Fruit fly (Drosophila melanogaster) whole organism, embryonic: ENCODE measurements around the gene CG15764.

Experiments
- CG10321 ChIP-seq: fragments of 200-800 bp; sonication (Bioruptor generic); IDR thresholded peaks from 2 replicates; pipeline ENCODE4 v1.3.6; 2022; ENCODE audit warnings: missing biosample characterization, missing genetic modification characterization
- CG11247 ChIP-seq: fragments of 200-800 bp; sonication (Bioruptor generic); IDR thresholded peaks from 2 replicates; pipeline ENCODE4 v1.3.6; 2022; ENCODE audit warnings: missing biosample characterization, missing genetic modification characterization
- CG12942 ChIP-seq: fragments of 200-800 bp; sonication (Bioruptor generic); optimal IDR thresholded peaks from 3 replicates; lab custom pipeline; 2016; ENCODE audit warnings: missing biosample characterization, missing genetic modification characterization
- CG13296 ChIP-seq: fragments of 200-800 bp; sonication (Bioruptor generic); optimal IDR thresholded peaks from 3 replicates; lab custom pipeline; 2018; ENCODE audit warnings: missing biosample characterization, mild to moderate bottlenecking, missing genetic modification characterization
- CG14860 ChIP-seq: fragments of 200-800 bp; sonication (Bioruptor generic); IDR thresholded peaks from 3 replicates; pipeline ENCODE4 v1.3.6; 2022; ENCODE audit warnings: missing biosample characterization, missing genetic modification characterization; ENCODE audit not compliant: partially characterized antibody
- CG15073 ChIP-seq: fragments of 200-800 bp; sonication (Bioruptor generic); optimal IDR thresholded peaks from 2 replicates; lab custom pipeline; 2016; ENCODE audit warnings: missing biosample characterization, missing genetic modification characterization
- CG17328 ChIP-seq: fragments of 200-800 bp; sonication (Bioruptor generic); IDR thresholded peaks from 2 replicates; pipeline ENCODE4 v1.3.6; 2022; ENCODE audit warnings: missing biosample characterization, missing genetic modification characterization
- CG17912 ChIP-seq: fragments of 200-800 bp; sonication (Bioruptor generic); optimal IDR thresholded peaks from 2 replicates; lab custom pipeline; 2018; ENCODE audit warnings: missing biosample characterization, mild to moderate bottlenecking, missing genetic modification characterization
- CG18262 ChIP-seq: fragments of 200-800 bp; optimal IDR thresholded peaks from 3 replicates; lab custom pipeline; 2019; ENCODE audit warnings: missing biosample characterization, mild to moderate bottlenecking, missing genetic modification characterization, moderate library complexity
- CG18599 ChIP-seq: fragments of 200-800 bp; sonication (Bioruptor generic); optimal IDR thresholded peaks from 3 replicates; lab custom pipeline; 2017; ENCODE audit warnings: missing biosample characterization, missing genetic modification characterization, mild to moderate bottlenecking, moderate library complexity, missing genetic modification reagents
- CG2116 ChIP-seq: fragments of 200-800 bp; sonication (Bioruptor generic); optimal IDR thresholded peaks from 3 replicates; lab custom pipeline; 2018; ENCODE audit warnings: missing biosample characterization, mild to moderate bottlenecking, missing genetic modification characterization
- CG2199 ChIP-seq: fragments of 200-800 bp; sonication (Bioruptor generic); IDR thresholded peaks from 3 replicates; pipeline ENCODE4 v1.3.6; 2022; ENCODE audit warnings: missing biosample characterization, missing genetic modification characterization
- CG32772 ChIP-seq: fragments of 200-800 bp; sonication (Bioruptor generic); IDR thresholded peaks from 2 replicates; pipeline ENCODE4 v1.3.6; 2022; ENCODE audit warnings: missing biosample characterization, missing genetic modification characterization
- CG33213 ChIP-seq: fragments of 200-800 bp; sonication (Bioruptor generic); optimal IDR thresholded peaks from 3 replicates; lab custom pipeline; 2016; ENCODE audit warnings: missing biosample characterization, missing genetic modification characterization
- CG33557 ChIP-seq: fragments of 200-800 bp; sonication (Bioruptor generic); optimal IDR thresholded peaks from 2 replicates; lab custom pipeline; 2019; ENCODE audit warnings: missing biosample characterization, mild to moderate bottlenecking, missing genetic modification characterization, moderate library complexity
- CG4617 ChIP-seq: fragments of 200-800 bp; sonication (Bioruptor generic); optimal IDR thresholded peaks from 3 replicates; lab custom pipeline; 2016; ENCODE audit warnings: missing biosample characterization, missing genetic modification characterization, borderline replicate concordance
- CG4820 ChIP-seq: fragments of 200-800 bp; sonication (Bioruptor generic); optimal IDR thresholded peaks from 3 replicates; lab custom pipeline; 2016; ENCODE audit warnings: missing biosample characterization, missing genetic modification characterization
- CG7556 ChIP-seq: fragments of 200-800 bp; sonication (Bioruptor generic); optimal IDR thresholded peaks from 2 replicates; lab custom pipeline; 2017; ENCODE audit warnings: missing biosample characterization, mild to moderate bottlenecking, missing genetic modification characterization
- CG7786 ChIP-seq: fragments of 200-800 bp; sonication (Bioruptor generic); optimal IDR thresholded peaks from 2 replicates; lab custom pipeline; 2016; ENCODE audit warnings: missing biosample characterization, missing genetic modification characterization
- CG9215 ChIP-seq: fragments of 200-800 bp; sonication (Bioruptor generic); IDR thresholded peaks from 2 replicates; pipeline ENCODE4 v1.3.6; 2022; ENCODE audit warnings: missing biosample characterization, missing genetic modification characterization
- Camta ChIP-seq: fragments of 200-800 bp; sonication (Bioruptor generic); optimal IDR thresholded peaks from 2 replicates; lab custom pipeline; 2016; ENCODE audit warnings: missing biosample characterization, missing genetic modification characterization
- Dip3 ChIP-seq: fragments of 200-800 bp; sonication (Bioruptor generic); optimal IDR thresholded peaks from 3 replicates; lab custom pipeline; 2016; ENCODE audit warnings: missing biosample characterization, missing genetic modification characterization
- Dll ChIP-seq: fragments of 200-800 bp; sonication (Bioruptor generic); IDR thresholded peaks from 4 replicates; pipeline ENCODE4 v1.3.6; 2022; ENCODE audit warnings: missing biosample characterization, missing genetic modification characterization; ENCODE audit not compliant: partially characterized antibody
- Eip74EF ChIP-seq, 2 experiments: fragments of 200-800 bp in 1 of 2; fragments of >200 bp in 1 of 2; sonication (Bioruptor generic) in 1 of 2; optimal IDR thresholded peaks; 2 replicates each; lab custom pipeline; 2017 to 2019; ENCODE audit warnings: missing biosample characterization in 2 of 2, missing genetic modification characterization in 2 of 2, mild to moderate bottlenecking in 1 of 2, moderate library complexity in 1 of 2
- Elba2 ChIP-seq: fragments of 200-800 bp; sonication (Bioruptor generic); optimal IDR thresholded peaks from 3 replicates; lab custom pipeline; 2016; ENCODE audit warnings: missing biosample characterization, missing genetic modification characterization
- Hmr ChIP-seq: fragments of 200-800 bp; sonication (Bioruptor generic); optimal IDR thresholded peaks from 3 replicates; lab custom pipeline; 2017; ENCODE audit warnings: mild to moderate bottlenecking, missing biosample characterization, missing genetic modification reagents, missing genetic modification characterization
- Hr3 ChIP-seq: fragments of 200-800 bp; sonication (Bioruptor generic); optimal IDR thresholded peaks from 3 replicates; lab custom pipeline; 2016; ENCODE audit warnings: missing biosample characterization, missing genetic modification characterization
- Hr39 ChIP-seq: fragments of >200 bp; optimal IDR thresholded peaks from 2 replicates; lab custom pipeline; 2017
- Hsf ChIP-seq: fragments of 200-800 bp; sonication (Bioruptor generic); optimal IDR thresholded peaks from 3 replicates; lab custom pipeline; 2016; ENCODE audit warnings: missing biosample characterization, missing genetic modification characterization
- Max ChIP-seq: fragments of 200-800 bp; sonication (Bioruptor generic); optimal IDR thresholded peaks from 2 replicates; lab custom pipeline; 2016; ENCODE audit warnings: missing biosample characterization, mild to moderate bottlenecking, missing genetic modification characterization
- Ptx1 ChIP-seq: fragments of 200-800 bp; sonication (Bioruptor generic); IDR thresholded peaks from 2 replicates; pipeline ENCODE4 v1.3.6; 2022; ENCODE audit warnings: missing biosample characterization, missing genetic modification characterization
- Scr ChIP-seq: fragments of 200-800 bp; sonication (Bioruptor generic); IDR thresholded peaks from 2 replicates; pipeline ENCODE4 v1.3.6; 2022; ENCODE audit warnings: missing biosample characterization, missing genetic modification characterization; ENCODE audit not compliant: partially characterized antibody
- Sry-β ChIP-seq: fragments of 200-800 bp; sonication (Bioruptor generic); optimal IDR thresholded peaks from 2 replicates; lab custom pipeline; 2018; ENCODE audit warnings: missing biosample characterization, mild to moderate bottlenecking, missing genetic modification characterization, moderate library complexity
- abd-A ChIP-seq: fragments of 200-800 bp; sonication (Bioruptor generic); optimal IDR thresholded peaks from 3 replicates; lab custom pipeline; 2019; ENCODE audit warnings: missing biosample characterization, mild to moderate bottlenecking, missing genetic modification characterization, moderate library complexity
- ac ChIP-seq: fragments of 200-800 bp; sonication (Bioruptor generic); optimal IDR thresholded peaks from 3 replicates; lab custom pipeline; 2017; ENCODE audit warnings: missing biosample characterization, mild to moderate bottlenecking, missing genetic modification characterization
- ato ChIP-seq: fragments of 200-800 bp; sonication (Bioruptor generic); IDR thresholded peaks from 2 replicates; pipeline ENCODE4 v1.3.6; 2022; ENCODE audit warnings: missing biosample characterization, missing genetic modification characterization; ENCODE audit not compliant: partially characterized antibody
- bcd ChIP-seq: fragments of 200-800 bp; sonication (Bioruptor generic); optimal IDR thresholded peaks from 2 replicates; lab custom pipeline; 2017; ENCODE audit warnings: missing biosample characterization, mild to moderate bottlenecking, missing genetic modification characterization
- chm ChIP-seq: fragments of 200-800 bp; sonication (Bioruptor generic); IDR thresholded peaks from 2 replicates; pipeline ENCODE4 v1.3.6; 2022; ENCODE audit warnings: missing biosample characterization, missing genetic modification characterization
- dpn ChIP-seq, 2 experiments: fragments of 200-800 bp; sonication (Bioruptor generic); optimal IDR thresholded peaks; 3 replicates each; lab custom pipeline; 2016; ENCODE audit warnings: missing biosample characterization in 2 of 2, missing genetic modification characterization in 2 of 2
- fd96Cb ChIP-seq: fragments of 200-800 bp; sonication (Bioruptor generic); optimal IDR thresholded peaks from 2 replicates; lab custom pipeline; 2018; ENCODE audit warnings: missing biosample characterization, mild to moderate bottlenecking, missing genetic modification characterization, moderate library complexity
- gsb ChIP-seq: fragments of 200-800 bp; sonication (Bioruptor generic); IDR thresholded peaks from 2 replicates; pipeline ENCODE4 v1.3.6; 2022; ENCODE audit warnings: missing biosample characterization, missing genetic modification characterization
- her ChIP-seq: fragments of 200-800 bp; sonication (Bioruptor generic); optimal IDR thresholded peaks from 2 replicates; lab custom pipeline; 2016; ENCODE audit warnings: missing biosample characterization, missing genetic modification characterization
- jumu ChIP-seq: fragments of 200-800 bp; sonication (Bioruptor generic); optimal IDR thresholded peaks from 3 replicates; lab custom pipeline; 2016; ENCODE audit warnings: missing biosample characterization, missing genetic modification characterization
- kay ChIP-seq: fragments of 200-800 bp; sonication (Bioruptor generic); optimal IDR thresholded peaks from 2 replicates; lab custom pipeline; 2016; ENCODE audit warnings: missing biosample characterization, missing genetic modification characterization
- pho ChIP-seq: fragments of 200-800 bp; sonication (Bioruptor generic); optimal IDR thresholded peaks from 2 replicates; lab custom pipeline; 2016; ENCODE audit warnings: missing biosample characterization, missing genetic modification characterization
- pnt ChIP-seq: fragments of 200-800 bp; sonication (Bioruptor generic); optimal IDR thresholded peaks from 3 replicates; lab custom pipeline; 2016; ENCODE audit warnings: missing biosample characterization, missing genetic modification characterization
- prd ChIP-seq, 3 experiments: fragments of >200 bp in 2 of 3; fragments of 200-800 bp in 1 of 3; sonication (Bioruptor generic) in 1 of 3; optimal IDR thresholded peaks in 2 of 3; IDR thresholded peaks in 1 of 3; 2 replicates in 2 of 3; 3 replicates in 1 of 3; pipeline versions ENCODE4 v1.3.6 to Lab custom; 2017 to 2022; ENCODE audit warnings: missing biosample characterization in 1 of 3, missing genetic modification characterization in 1 of 3
- sim ChIP-seq: fragments of 200-800 bp; sonication (Bioruptor generic); IDR thresholded peaks from 2 replicates; pipeline ENCODE4 v1.3.6; 2022; ENCODE audit warnings: missing biosample characterization, missing genetic modification characterization
- sima ChIP-seq: fragments of 200-800 bp; sonication (Bioruptor generic); optimal IDR thresholded peaks from 2 replicates; lab custom pipeline; 2016; ENCODE audit warnings: missing biosample characterization, missing genetic modification characterization
- sob ChIP-seq: fragments of 200-800 bp; sonication (Bioruptor generic); IDR thresholded peaks from 2 replicates; pipeline ENCODE4 v1.3.6; 2022; ENCODE audit warnings: missing biosample characterization, missing genetic modification characterization
- vnd ChIP-seq: fragments of 200-800 bp; sonication (Bioruptor generic); IDR thresholded peaks from 3 replicates; pipeline ENCODE4 v1.3.6; 2022; ENCODE audit warnings: missing biosample characterization, missing genetic modification characterization; ENCODE audit not compliant: partially characterized antibody

Gene CG15764

DNA sequence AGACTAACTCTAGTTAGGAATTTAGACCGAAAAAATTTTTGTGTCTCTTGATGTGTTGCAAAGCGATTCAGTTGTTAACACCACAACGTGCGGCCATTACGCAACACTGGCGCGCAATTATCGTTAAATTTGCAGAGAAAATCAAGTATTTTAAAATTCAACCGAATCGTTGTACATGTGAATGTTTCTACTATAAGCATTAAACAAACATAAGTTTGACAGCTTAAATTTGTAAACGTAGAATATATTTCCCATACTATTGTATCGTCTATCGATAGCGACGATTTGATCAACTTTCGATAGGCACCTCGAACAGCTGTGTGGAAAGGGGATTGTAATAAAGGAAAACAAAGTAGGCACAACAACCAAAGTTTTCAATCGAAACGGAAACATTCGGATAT, 10.6 kb downstream of the CG15764 start, which contains the start of the genes Usp30 and CG16721 (continued):
- no peak for TF ChIP-seq sima (GFP tag; lab: Kevin White, UChicago)
- no peak for TF ChIP-seq pnt (GFP tag; lab: Kevin White, UChicago)
- peak; percentile 21 for TF ChIP-seq CG33557 (GFP tag; lab: Kevin White, UChicago)
- TF ChIP-seq CG18262 = peak; percentile 26
- TF ChIP-seq ato (GFP tag; lab: Robert Waterston, UW) = peak; percentile 60
- TF ChIP-seq Scr (GFP tag; lab: Robert Waterston, UW) = peak; percentile 72
- peak; percentile 29 for TF ChIP-seq CG7556
- peak; percentile 61; the same call in 2 of the 3 replicates for TF ChIP-seq vnd (GFP tag; lab: Robert Waterston, UW)
- peak; percentile 93 for TF ChIP-seq CG2116 (GFP tag; lab: Kevin White, UChicago)
- peak; percentile 54 for TF ChIP-seq CG7786
- no peak for TF ChIP-seq CG32772 (GFP tag; lab: Robert Waterston, UW)
- peak; percentile 45 for TF ChIP-seq CG12942 (GFP tag; lab: Kevin White, UChicago)
- TF ChIP-seq Eip74EF (GFP tag; optimal IDR thresholded peaks at IDR 0.05; lab: Kevin White, UChicago) = no peak
- no peak for TF ChIP-seq CG10321 (GFP tag; lab: Robert Waterston, UW)
- TF ChIP-seq Sry-β (GFP tag; lab: Kevin White, UChicago) = no peak
- TF ChIP-seq kay = peak; percentile 8
- peak; percentile 62 for TF ChIP-seq CG18599
- TF ChIP-seq CG14860 = peak; percentile 66
- TF ChIP-seq CG17912 (GFP tag; lab: Kevin White, UChicago) = no peak
- no peak for TF ChIP-seq Hr39
- TF ChIP-seq her (GFP tag; lab: Kevin White, UChicago) = peak; percentile 56
- TF ChIP-seq CG2199 (GFP tag; lab: Robert Waterston, UW) = no peak
- no peak for TF ChIP-seq CG9215 (GFP tag; lab: Robert Waterston, UW)
- TF ChIP-seq Elba2 (GFP tag; lab: Kevin White, UChicago) = no peak
- TF ChIP-seq sim = no peak
- TF ChIP-seq CG15073 (GFP tag; lab: Kevin White, UChicago) = no peak
- peak; percentile 39 for TF ChIP-seq pho (GFP tag; lab: Kevin White, UChicago)
- TF ChIP-seq CG11247 = peak; percentile 40; the same call in 1 of the 2 replicates
- peak; percentile 59 to 66 for TF ChIP-seq dpn (GFP tag; optimal IDR thresholded peaks at IDR 0.05; lab: Kevin White, UChicago)
- TF ChIP-seq bcd (GFP tag; lab: Kevin White, UChicago) = no peak
- TF ChIP-seq Ptx1 = no peak
- peak; percentile 1 for TF ChIP-seq Camta
- peak; percentile 60 for TF ChIP-seq CG33213
- TF ChIP-seq CG13296 = peak; percentile 57
- TF ChIP-seq Hsf (GFP tag; lab: Kevin White, UChicago) = peak; percentile 22
- no peak for TF ChIP-seq Hr3 (GFP tag; lab: Kevin White, UChicago)
- TF ChIP-seq Dip3 (GFP tag; lab: Kevin White, UChicago) = peak; percentile 58
- TF ChIP-seq abd-A = no peak
- no peak for TF ChIP-seq chm (GFP tag; lab: Robert Waterston, UW)
- no peak for TF ChIP-seq Hmr
- TF ChIP-seq ac (GFP tag; lab: Kevin White, UChicago) = no peak
- peak; percentile 83 for TF ChIP-seq Dll (GFP tag; lab: Robert Waterston, UW)
- TF ChIP-seq CG4820 (GFP tag; lab: Kevin White, UChicago) = no peak
- no peak for TF ChIP-seq prd (optimal IDR thresholded peaks at IDR 0.05; lab: Kevin White, UChicago)
- 0 out of 3 replicates have a peak, but pooled peaks have one; percentile 5 for TF ChIP-seq prd (GFP tag; IDR thresholded peaks at IDR 0.05; lab: Robert Waterston, UW)
- TF ChIP-seq CG4617 = peak; percentile 59
- TF ChIP-seq CG17328 = peak; percentile 24; the same call in 1 of the 2 replicates
- peak; percentile 68 for TF ChIP-seq sob
- TF ChIP-seq fd96Cb (tag; lab: Kevin White, UChicago) = no peak
- TF ChIP-seq Max = peak; percentile 39
- no peak for TF ChIP-seq gsb (GFP tag; lab: Robert Waterston, UW)
- TF ChIP-seq jumu (GFP tag; lab: Kevin White, UChicago) = peak; percentile 31
